Worm (Caenorhabditis elegans) whole organism, L2 larva: ENCODE results near the gene C46F11.5.
A peak's percentile ranks its signal among the peaks of the same experiment; 100 is the strongest.

Experiments
- fos-1 ChIP-seq: fragments of 150-350 bp; optimal IDR thresholded peaks from 2 replicates; lab custom pipeline; 2014; ENCODE audit warnings: missing biosample characterization, missing genetic modification characterization
- nhr-12 ChIP-seq: fragments of 150-350 bp; optimal IDR thresholded peaks from 2 replicates; lab custom pipeline; 2014; ENCODE audit warnings: missing biosample characterization, missing genetic modification characterization
- nhr-237 ChIP-seq: fragments of 150-350 bp; optimal IDR thresholded peaks from 2 replicates; lab custom pipeline; 2014; ENCODE audit warnings: missing biosample characterization, missing genetic modification characterization

- TF ChIP-seq fos-1 (peak; percentile 37), nhr-12 (no peak), nhr-237 (tag; lab: Kevin White, UChicago) (no peak)
Observed at ce11 chrIII:3621211-3621897, 36.1 kb downstream of the C46F11.5 start.
